Worm (Caenorhabditis elegans): Measurements from ENCODE around the gene Y38H6C.16.

The Y38H6C.16 gene

ce11 chrV:20509427-20509826 is 29.7 kb downstream of the Y38H6C.16 start:
- TF ChIP-seq dao-5 (tag; optimal IDR thresholded peaks at IDR 0.05) (no peak), W03F9.2 (tag; optimal IDR thresholded peaks at IDR 0.05) (no peak), him-1 (tag; optimal IDR thresholded peaks at IDR 0.05) (no peak)

DNA sequence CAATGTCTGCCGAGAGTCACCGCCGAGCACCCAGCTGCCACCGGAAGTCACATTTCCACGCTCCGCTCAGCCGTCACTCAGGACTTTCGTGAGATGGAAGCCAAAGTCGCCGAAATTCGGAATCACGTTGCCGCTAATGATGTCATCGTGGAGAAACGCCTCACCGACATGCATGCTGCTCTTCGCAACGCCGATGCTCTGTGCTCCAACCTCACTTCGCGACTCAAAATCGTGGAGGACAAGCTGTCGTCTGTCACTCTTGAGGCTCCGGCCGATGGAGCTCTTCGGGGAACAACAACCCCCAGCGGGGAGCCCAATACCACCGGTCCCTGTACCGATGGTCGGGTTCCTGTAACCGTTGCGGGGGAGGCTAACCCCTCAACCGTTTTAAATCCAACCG is 32.6 kb downstream of the Y38H6C.16 start:
- no peak for TF ChIP-seq W03F9.2 (tag; optimal IDR thresholded peaks at IDR 0.05)

DNA sequence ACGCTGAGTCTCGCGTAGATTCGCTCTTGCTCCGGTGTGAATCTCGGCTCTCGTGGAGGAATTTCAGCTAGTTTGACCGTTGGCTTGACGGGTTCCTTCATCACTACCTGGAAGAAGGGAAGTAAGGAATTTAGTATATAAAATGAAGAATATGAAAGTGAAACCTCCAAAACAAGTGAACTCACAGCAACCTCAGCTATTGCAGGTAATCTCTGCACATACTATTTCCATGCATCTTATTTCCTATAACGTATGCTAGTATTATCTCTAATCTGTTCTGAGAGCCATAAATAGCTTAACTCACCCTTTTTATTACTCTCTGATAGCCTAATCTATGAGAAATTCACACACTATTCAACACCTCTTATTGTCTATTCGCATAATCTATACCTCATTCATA is 34.1 kb downstream of the Y38H6C.16 start, which contains the start of gene Y38H6C.4:
Gene Y38H6C.4, minus strand, starts transcription at position 101 of the 400 bp plus-strand sequence.
- TF ChIP-seq W03F9.2 (tag; optimal IDR thresholded peaks at IDR 0.05), result no peak
- no peak for TF ChIP-seq dao-5 (tag; optimal IDR thresholded peaks at IDR 0.05)
- no peak for TF ChIP-seq him-1 (tag; optimal IDR thresholded peaks at IDR 0.05)

DNA sequence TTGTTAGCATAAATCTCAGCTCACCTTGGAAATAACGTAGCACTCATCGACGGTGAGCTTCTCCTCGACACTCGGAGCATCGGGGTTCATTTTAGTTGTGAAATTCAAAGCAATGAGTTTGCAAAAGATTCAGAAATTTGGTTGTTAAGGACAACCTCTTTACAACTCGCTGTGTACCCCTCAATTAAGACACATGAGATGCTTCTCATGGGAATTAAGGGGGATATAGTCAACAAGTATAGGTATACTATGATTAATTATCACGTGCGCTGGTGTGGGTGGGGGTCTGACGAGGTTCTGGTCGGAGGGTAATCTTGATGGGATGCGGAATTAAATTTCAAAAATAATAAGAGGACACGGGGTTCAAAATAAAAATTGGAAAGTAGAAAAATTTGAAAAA is 38.7 kb downstream of the Y38H6C.16 start, which contains the start of gene dct-14:
Gene dct-14, minus strand, starts transcription at position 101 of the 400 bp plus-strand sequence.
- TF ChIP-seq dao-5 (tag; optimal IDR thresholded peaks at IDR 0.05), result no peak
- no peak for TF ChIP-seq W03F9.2 (tag; optimal IDR thresholded peaks at IDR 0.05)
- no peak for TF ChIP-seq him-1 (tag; optimal IDR thresholded peaks at IDR 0.05)

DNA sequence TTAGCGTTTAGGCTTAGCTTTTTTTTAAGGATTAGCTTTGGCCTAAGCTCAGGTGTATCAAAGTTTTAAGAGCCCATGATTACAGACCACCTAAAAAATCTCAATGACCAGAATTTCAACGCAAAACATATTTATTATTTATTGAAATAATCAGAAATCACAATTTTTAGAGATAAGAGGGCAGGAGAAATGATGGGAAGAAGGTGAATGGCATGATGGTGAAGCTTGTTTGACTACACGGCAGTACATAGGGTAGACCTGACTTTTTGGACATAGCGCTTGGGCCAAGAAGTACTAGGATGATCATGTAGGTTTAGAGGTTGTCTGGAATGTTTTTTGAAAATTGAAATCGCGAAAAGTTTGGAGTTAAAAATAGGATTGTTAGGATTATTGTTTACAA is 39.5 kb downstream of the Y38H6C.16 start:
- TF ChIP-seq him-1 (tag; optimal IDR thresholded peaks at IDR 0.05) (no peak), dao-5 (tag; optimal IDR thresholded peaks at IDR 0.05) (no peak), W03F9.2 (tag; optimal IDR thresholded peaks at IDR 0.05) (no peak)

- TF ChIP-seq dao-5 (tag; optimal IDR thresholded peaks at IDR 0.05) (no peak), him-1 (tag; optimal IDR thresholded peaks at IDR 0.05) (no peak), W03F9.2 (tag; optimal IDR thresholded peaks at IDR 0.05) (no peak)
Observed at ce11 chrV:20498980-20499379, 40.2 kb downstream of the Y38H6C.16 start, which contains the start of gene dct-16. Gene dct-16, minus strand, starts transcription at chrV:20499057.

DNA sequence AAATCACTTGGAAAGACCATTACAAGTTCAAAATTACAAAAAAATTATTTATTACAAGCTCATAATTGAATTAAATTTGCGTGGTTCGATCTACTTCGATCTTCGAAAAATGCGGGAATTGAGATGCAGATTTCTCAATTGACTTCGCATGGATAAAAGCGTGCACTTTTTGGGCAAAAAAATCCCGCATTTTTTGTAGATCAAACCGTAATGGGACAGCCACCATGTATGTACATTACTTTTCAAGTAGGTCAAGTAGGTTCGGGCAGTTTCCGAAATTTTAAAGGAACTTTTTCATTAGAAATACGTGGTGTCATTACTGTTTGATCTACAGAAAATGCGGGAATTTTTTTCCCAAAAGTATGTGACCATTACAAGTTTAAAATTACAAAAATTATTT is 41.6 kb downstream of the Y38H6C.16 start:
- TF ChIP-seq him-1 (tag; optimal IDR thresholded peaks at IDR 0.05) (no peak), dao-5 (tag; optimal IDR thresholded peaks at IDR 0.05) (no peak), W03F9.2 (tag; optimal IDR thresholded peaks at IDR 0.05) (no peak)

DNA sequence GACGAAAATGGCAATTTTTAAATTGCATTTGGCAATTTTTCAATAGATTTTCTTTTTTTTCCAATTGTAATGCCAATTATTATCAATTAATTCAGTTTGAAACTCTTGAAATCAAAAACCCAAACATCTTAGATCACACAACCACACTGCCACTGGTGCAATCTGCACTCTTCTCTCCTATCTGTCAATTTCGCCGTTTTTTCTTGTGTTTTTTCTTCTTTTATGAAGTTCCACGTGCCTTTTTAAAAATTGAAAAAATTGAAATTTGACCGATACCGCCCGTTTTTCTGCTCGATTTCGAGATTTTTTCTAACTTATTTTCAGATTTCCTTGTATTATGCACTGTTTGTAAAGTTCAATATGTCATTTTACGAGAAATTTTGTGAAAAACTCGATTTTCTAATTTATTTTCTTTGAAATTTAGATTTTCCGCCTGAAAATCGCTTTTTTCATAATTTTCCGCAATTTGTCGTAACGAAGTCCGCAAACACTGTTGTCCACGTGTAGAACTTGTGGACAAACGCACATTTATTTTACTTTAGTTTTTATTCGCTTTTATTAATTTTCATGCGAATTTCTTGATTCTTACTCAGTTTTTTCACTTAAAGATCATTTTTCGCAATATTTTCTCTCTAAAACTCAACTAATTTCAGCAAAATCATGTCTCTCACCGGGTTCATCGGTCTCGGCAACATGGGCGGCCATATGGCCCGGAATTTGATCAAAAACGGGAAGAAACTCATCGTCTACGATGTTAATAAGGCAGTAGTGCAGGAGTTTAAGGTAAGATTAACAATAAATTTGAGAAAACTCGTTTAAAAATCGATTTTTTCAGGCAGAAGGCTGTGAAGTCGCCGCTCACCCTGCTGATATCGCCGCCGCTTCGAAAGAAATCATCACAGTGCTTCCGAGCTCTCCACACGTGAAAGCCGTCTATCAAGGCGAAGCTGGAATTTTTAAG is 45.6 kb downstream of the Y38H6C.16 start, which contains the start of gene B0250.5:
Gene B0250.5, plus strand, starts transcription at position 654 of the 961 bp plus-strand sequence.
- TF ChIP-seq dao-5 (tag; optimal IDR thresholded peaks at IDR 0.05) (no peak), him-1 (tag; optimal IDR thresholded peaks at IDR 0.05) (no peak), W03F9.2 (tag; optimal IDR thresholded peaks at IDR 0.05) (no peak)

DNA sequence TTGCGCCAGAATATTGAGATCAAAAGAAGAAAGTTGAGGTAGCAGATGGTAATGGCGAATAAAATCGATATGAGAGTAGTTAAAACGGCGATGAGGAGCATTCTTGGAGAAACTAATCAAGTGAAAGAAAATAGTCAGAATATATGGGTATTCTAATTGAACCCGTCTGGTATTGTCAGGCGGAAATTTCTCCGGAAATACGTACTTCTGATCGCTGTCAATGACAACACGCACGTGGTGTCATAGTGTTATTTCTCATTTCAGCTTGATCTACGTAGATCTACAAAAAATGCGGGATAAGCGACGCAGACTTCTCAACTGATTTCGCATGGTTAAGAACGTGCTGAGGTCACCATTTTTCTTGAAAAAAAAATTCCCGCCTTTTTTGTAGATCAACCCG is 46.8 kb downstream of the Y38H6C.16 start, which contains the start of gene srbc-79:
Gene srbc-79, minus strand, starts transcription at position 101 of the 400 bp plus-strand sequence.
- TF ChIP-seq W03F9.2 (tag; optimal IDR thresholded peaks at IDR 0.05) (no peak), him-1 (tag; optimal IDR thresholded peaks at IDR 0.05) (no peak)

- TF ChIP-seq dao-5 (tag; optimal IDR thresholded peaks at IDR 0.05), result no peak
- TF ChIP-seq him-1 (tag; optimal IDR thresholded peaks at IDR 0.05), result no peak
- TF ChIP-seq W03F9.2 (tag; optimal IDR thresholded peaks at IDR 0.05), result no peak
Observed at ce11 chrV:20489102-20489501, 50.0 kb downstream of the Y38H6C.16 start, which contains the start of gene srbc-78. Gene srbc-78, minus strand, starts transcription at chrV:20489202.

ce11 chrV:20486549-20486948 is 52.6 kb downstream of the Y38H6C.16 start:
- TF ChIP-seq him-1 (tag; optimal IDR thresholded peaks at IDR 0.05), result no peak
- TF ChIP-seq W03F9.2 (tag; optimal IDR thresholded peaks at IDR 0.05), result no peak
- TF ChIP-seq dao-5 (tag; optimal IDR thresholded peaks at IDR 0.05), result no peak

Data from whole organism, L4/young adult.